Fruit fly (Drosophila melanogaster): ENCODE data around the gene scf.

DNA sequence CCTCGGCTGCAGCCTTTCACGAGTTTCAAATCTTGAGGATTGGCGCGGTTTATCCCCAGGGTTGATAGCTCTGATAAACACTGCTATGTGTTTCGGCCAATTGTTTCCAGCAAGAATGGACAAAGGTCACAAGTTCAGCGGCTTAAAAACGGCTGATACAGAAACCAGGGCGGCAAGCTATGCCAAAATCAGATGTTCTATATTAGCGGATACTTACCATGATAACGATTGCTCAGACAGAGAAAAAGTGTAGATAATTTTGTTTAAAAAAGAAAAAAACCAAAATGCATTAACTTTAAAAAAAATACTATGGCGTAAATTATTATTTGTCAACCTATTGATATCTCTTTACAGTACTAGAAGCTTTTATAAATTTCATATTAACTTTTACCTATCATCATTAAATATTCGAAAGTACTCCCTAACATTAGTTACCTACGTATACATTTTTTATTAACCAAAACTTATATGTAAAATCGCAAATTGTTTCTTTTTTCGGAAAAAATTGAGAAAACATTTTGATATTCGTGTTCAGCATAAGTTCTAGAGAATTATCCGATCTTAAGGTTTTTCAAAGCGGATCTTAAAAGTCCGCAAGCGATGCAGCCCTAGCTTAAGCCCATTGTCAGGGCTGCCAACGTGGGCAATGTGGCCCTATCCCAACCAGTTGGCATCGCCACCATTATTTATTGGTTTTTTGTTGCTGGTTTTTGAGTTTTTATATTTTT, 14.7 kb downstream of the scf start, which contains the start of the genes sturkopf and Herc4:
- no peak for TF ChIP-seq psq (optimal IDR thresholded peaks at IDR 0.05)
- TF ChIP-seq Dll (optimal IDR thresholded peaks at IDR 0.05) = no peak
